Fruit fly (Drosophila melanogaster) S2 (cell line): ENCODE measurements around the gene CG5439.
"Not testable (repeated sequence)": the region's sequence is repeated elsewhere in the genome, so short reads cannot be mapped to it uniquely, and the experiment has no call there.

Source experiments
- CG8478 ChIP-seq: fragments of >200 bp; optimal IDR thresholded peaks from 2 replicates; lab custom pipeline; 2018
- CTCF ChIP-seq, 2 experiments: fragments of >200 bp; optimal IDR thresholded peaks; 2 replicates each; lab custom pipeline; 2018

DNA sequence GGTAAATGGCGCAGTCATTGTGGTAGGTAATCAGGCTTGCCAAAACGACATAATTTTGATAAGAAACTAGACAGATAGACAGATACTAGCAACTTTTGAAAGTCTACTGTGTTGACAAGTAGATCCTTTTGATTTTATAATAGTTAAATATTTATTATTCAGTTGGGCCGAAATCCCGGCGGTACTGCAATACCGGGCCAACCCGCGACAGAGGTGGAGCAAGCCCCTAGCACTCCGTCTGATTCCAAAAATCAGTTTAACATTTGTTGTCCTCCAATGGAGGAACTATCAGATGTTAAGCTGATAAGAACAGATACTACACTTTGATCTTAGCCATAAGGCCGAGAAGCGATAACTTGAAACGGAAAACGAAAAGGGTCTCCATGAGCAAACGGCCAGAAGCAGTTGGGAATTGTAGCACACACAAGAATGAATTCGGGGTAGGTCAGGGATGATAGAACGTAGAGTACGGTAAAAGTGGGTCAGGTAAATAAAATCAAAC, 34.9 kb downstream of the CG5439 start, which contains the start of gene CG15482:
- TF ChIP-seq CTCF (optimal IDR thresholded peaks at IDR 0.05; lab: Kevin White, UChicago); CG8478 (lab: Kevin White, UChicago): not testable (repeated sequence)
